Worm (Caenorhabditis elegans) whole organism, L2 larva: ENCODE data around the gene serp-1.2.

ENCODE experiments used
- F13H6.1 ChIP-seq: sonication (generic microtip); optimal IDR thresholded peaks from 2 replicates; lab custom pipeline; 2016; ENCODE audit warnings: missing genetic modification characterization, missing compliant biosample characterization
- R02D3.7 ChIP-seq: fragments of 150-350 bp; optimal IDR thresholded peaks from 2 replicates; lab custom pipeline; 2014; ENCODE audit warnings: missing biosample characterization, missing genetic modification characterization
- aly-2 ChIP-seq: fragments of 150-350 bp; optimal IDR thresholded peaks from 2 replicates; lab custom pipeline; 2014; ENCODE audit warnings: missing biosample characterization, missing genetic modification characterization
- elt-1 ChIP-seq: fragments of 150-350 bp; optimal IDR thresholded peaks from 2 replicates; lab custom pipeline; 2014; ENCODE audit warnings: missing biosample characterization, missing genetic modification characterization
- elt-3 ChIP-seq: sonication (generic microtip); optimal IDR thresholded peaks from 2 replicates; lab custom pipeline; 2017; ENCODE audit warnings: missing biosample characterization, missing genetic modification characterization
- lin-13 ChIP-seq: fragments of 150-350 bp; optimal IDR thresholded peaks from 2 replicates; lab custom pipeline; 2014; ENCODE audit warnings: missing biosample characterization, missing genetic modification reagents, missing genetic modification characterization
- mdl-1 ChIP-seq, 2 experiments: fragments of 150-350 bp in 1 of 2; sonication (generic microtip) in 1 of 2; optimal IDR thresholded peaks; 2 replicates each; lab custom pipeline; 2017; ENCODE audit warnings: missing biosample characterization in 2 of 2, missing genetic modification characterization in 2 of 2
- nhr-129 ChIP-seq: fragments of 150-350 bp; optimal IDR thresholded peaks from 2 replicates; lab custom pipeline; 2014; ENCODE audit warnings: missing biosample characterization, missing genetic modification characterization
- nhr-237 ChIP-seq: fragments of 150-350 bp; optimal IDR thresholded peaks from 2 replicates; lab custom pipeline; 2014; ENCODE audit warnings: missing biosample characterization, missing genetic modification characterization
- nhr-77 ChIP-seq: fragments of 150-350 bp; optimal IDR thresholded peaks from 2 replicates; lab custom pipeline; 2014; ENCODE audit warnings: missing biosample characterization, missing genetic modification characterization
- unc-62 ChIP-seq: fragments of 150-350 bp; optimal IDR thresholded peaks from 2 replicates; lab custom pipeline; 2014; ENCODE audit warnings: missing biosample characterization, missing genetic modification reagents, missing genetic modification characterization

- TF ChIP-seq nhr-129 = no peak
- TF ChIP-seq mdl-1 (tag; optimal IDR thresholded peaks at IDR 0.05; lab: Kevin White, UChicago) = no peak
- no peak for TF ChIP-seq lin-13 (GFP tag; lab: Kevin White, UChicago)
- no peak for TF ChIP-seq aly-2 (tag; lab: Kevin White, UChicago)
- TF ChIP-seq unc-62 (GFP tag; lab: Kevin White, UChicago) = no peak
- no peak for TF ChIP-seq nhr-237 (tag; lab: Kevin White, UChicago)
- TF ChIP-seq elt-1 = no peak
- TF ChIP-seq F13H6.1 (tag; lab: Kevin White, UChicago) = no peak
- TF ChIP-seq nhr-77 (tag; lab: Kevin White, UChicago) = no peak
- no peak for TF ChIP-seq R02D3.7 (tag; lab: Kevin White, UChicago)
- no peak for TF ChIP-seq elt-3 (tag; lab: Kevin White, UChicago)
Measured at ce11 chrIV:8259904-8260303, 34.4 kb downstream of the serp-1.2 start, which contains the start of gene K07H8.7.
